Fruit fly (Drosophila melanogaster) whole organism, prepupa: ENCODE measurements around the gene scat.
A peak's percentile ranks its signal among the peaks of the same experiment; 100 is the strongest.

Experiments used
- Blimp-1 ChIP-seq: fragments of 200-800 bp; sonication (Bioruptor generic); optimal IDR thresholded peaks from 3 replicates; lab custom pipeline; 2017; ENCODE audit warnings: missing biosample characterization, missing genetic modification characterization, mild to moderate bottlenecking, moderate library complexity, missing genetic modification reagents
- CG10669 ChIP-seq: fragments of 200-800 bp; sonication (Bioruptor generic); optimal IDR thresholded peaks from 3 replicates; lab custom pipeline; 2018; ENCODE audit warnings: missing biosample characterization, mild to moderate bottlenecking, missing genetic modification characterization, moderate library complexity
- CG11762 ChIP-seq: fragments of 200-800 bp; sonication (Bioruptor generic); optimal IDR thresholded peaks from 3 replicates; lab custom pipeline; 2016; ENCODE audit warnings: missing biosample characterization, missing genetic modification characterization; ENCODE audit not compliant: insufficient read depth
- CG15336 ChIP-seq: fragments of 200-800 bp; sonication (Bioruptor generic); IDR thresholded peaks from 2 replicates; pipeline ENCODE4 v1.3.6; 2022; ENCODE audit warnings: missing biosample characterization, missing genetic modification characterization
- CG3032 ChIP-seq: fragments of 200-800 bp; optimal IDR thresholded peaks from 2 replicates; lab custom pipeline; 2019; ENCODE audit warnings: missing biosample characterization, mild to moderate bottlenecking, missing genetic modification characterization, moderate library complexity
- CG32006 ChIP-seq: fragments of 200-800 bp; sonication (Bioruptor generic); optimal IDR thresholded peaks from 3 replicates; lab custom pipeline; 2017; ENCODE audit warnings: missing biosample characterization, mild to moderate bottlenecking, missing genetic modification characterization
- CG34406 ChIP-seq: fragments of 200-800 bp; sonication (Bioruptor generic); optimal IDR thresholded peaks from 3 replicates; lab custom pipeline; 2016; ENCODE audit warnings: missing biosample characterization, missing genetic modification characterization
- CG3919 ChIP-seq: fragments of 200-800 bp; sonication (Bioruptor generic); optimal IDR thresholded peaks from 3 replicates; lab custom pipeline; 2016; ENCODE audit warnings: missing biosample characterization, missing genetic modification characterization
- CG4318 ChIP-seq: fragments of 200-800 bp; sonication (Bioruptor generic); optimal IDR thresholded peaks from 3 replicates; lab custom pipeline; 2017; ENCODE audit warnings: missing biosample characterization, mild to moderate bottlenecking, missing genetic modification characterization
- CG6276 ChIP-seq: fragments of 200-800 bp; sonication (Bioruptor generic); optimal IDR thresholded peaks from 2 replicates; lab custom pipeline; 2017; ENCODE audit warnings: missing biosample characterization, mild to moderate bottlenecking, missing genetic modification characterization
- CG6792 ChIP-seq: fragments of 200-800 bp; sonication (Bioruptor generic); optimal IDR thresholded peaks from 3 replicates; lab custom pipeline; 2016; ENCODE audit warnings: missing biosample characterization, missing genetic modification characterization
- CG6808 ChIP-seq: fragments of 200-800 bp; sonication (Bioruptor generic); optimal IDR thresholded peaks from 3 replicates; lab custom pipeline; 2017; ENCODE audit warnings: missing biosample characterization, missing genetic modification characterization, mild to moderate bottlenecking, moderate library complexity, missing genetic modification reagents
- CG7368 ChIP-seq: fragments of 200-800 bp; sonication (Bioruptor generic); optimal IDR thresholded peaks from 3 replicates; lab custom pipeline; 2016; ENCODE audit warnings: missing biosample characterization, missing genetic modification characterization
- CG8119 ChIP-seq: fragments of 200-800 bp; sonication (Bioruptor generic); IDR thresholded peaks from 3 replicates; pipeline ENCODE4 v1.3.6; 2022; ENCODE audit warnings: missing biosample characterization, missing genetic modification characterization
- Eip78C ChIP-seq: fragments of 200-800 bp; sonication (Bioruptor generic); peaks from one replicate; lab custom pipeline; 2016; ENCODE audit warnings: missing biosample characterization, missing genetic modification characterization
- Ets96B ChIP-seq: fragments of 200-800 bp; optimal IDR thresholded peaks from 2 replicates; lab custom pipeline; 2019; ENCODE audit warnings: missing biosample characterization, mild to moderate bottlenecking, missing genetic modification characterization, moderate library complexity
- Gug ChIP-seq: fragments of 200-800 bp; sonication (Bioruptor generic); IDR thresholded peaks from 2 replicates; pipeline ENCODE4 v1.3.6; 2022; ENCODE audit warnings: missing biosample characterization, missing genetic modification characterization
- Hr38 ChIP-seq: sonication (Bioruptor generic); optimal IDR thresholded peaks from 2 replicates; lab custom pipeline; 2016; ENCODE audit warnings: missing biosample characterization, missing genetic modification characterization
- Hr39 ChIP-seq: fragments of 200-800 bp; sonication (Bioruptor generic); optimal IDR thresholded peaks from 2 replicates; lab custom pipeline; 2016; ENCODE audit warnings: missing biosample characterization, missing genetic modification characterization
- Smox ChIP-seq: fragments of 200-800 bp; sonication (Bioruptor generic); optimal IDR thresholded peaks from 3 replicates; lab custom pipeline; 2016; ENCODE audit warnings: missing biosample characterization, missing genetic modification characterization
- Sox102F ChIP-seq: fragments of 200-800 bp; sonication (Bioruptor generic); optimal IDR thresholded peaks from 2 replicates; lab custom pipeline; 2016; ENCODE audit warnings: missing biosample characterization, mild to moderate bottlenecking, missing genetic modification characterization
- Sox14 ChIP-seq: fragments of 200-800 bp; sonication (Bioruptor generic); optimal IDR thresholded peaks from 3 replicates; lab custom pipeline; 2016; ENCODE audit warnings: missing biosample characterization, missing genetic modification characterization
- cyc ChIP-seq: fragments of 200-800 bp; sonication (Bioruptor generic); optimal IDR thresholded peaks from 3 replicates; lab custom pipeline; 2016; ENCODE audit warnings: missing biosample characterization, missing genetic modification characterization
- dac ChIP-seq: fragments of 200-800 bp; sonication (Bioruptor generic); optimal IDR thresholded peaks from 2 replicates; lab custom pipeline; 2017; ENCODE audit warnings: missing biosample characterization, mild to moderate bottlenecking, missing genetic modification characterization
- dsx ChIP-seq: fragments of 200-800 bp; optimal IDR thresholded peaks from 3 replicates; lab custom pipeline; 2019; ENCODE audit warnings: missing biosample characterization, mild to moderate bottlenecking, missing genetic modification characterization, moderate library complexity; ENCODE audit not compliant: poor library complexity, severe bottlenecking
- eg ChIP-seq: fragments of 200-800 bp; sonication (Bioruptor generic); IDR thresholded peaks from 3 replicates; pipeline ENCODE4 v1.3.6; 2022; ENCODE audit warnings: missing biosample characterization, missing genetic modification characterization
- esn ChIP-seq: fragments of 200-800 bp; sonication (Bioruptor generic); optimal IDR thresholded peaks from 2 replicates; lab custom pipeline; 2016; ENCODE audit warnings: missing biosample characterization, mild to moderate bottlenecking, missing genetic modification characterization, moderate library complexity
- fd59A ChIP-seq: fragments of 200-800 bp; sonication (Bioruptor generic); optimal IDR thresholded peaks from 2 replicates; lab custom pipeline; 2017; ENCODE audit warnings: missing biosample characterization, mild to moderate bottlenecking, missing genetic modification characterization, missing genetic modification reagents
- fd85E ChIP-seq: fragments of 200-800 bp; sonication (Bioruptor generic); optimal IDR thresholded peaks from 3 replicates; lab custom pipeline; 2016; ENCODE audit warnings: missing biosample characterization, missing genetic modification characterization
- fkh ChIP-seq: fragments of 200-800 bp; sonication (Bioruptor generic); optimal IDR thresholded peaks from 3 replicates; lab custom pipeline; 2017; ENCODE audit warnings: missing biosample characterization, mild to moderate bottlenecking, missing genetic modification characterization, moderate library complexity
- net ChIP-seq: fragments of 200-800 bp; sonication (Bioruptor generic); optimal IDR thresholded peaks from 3 replicates; lab custom pipeline; 2016; ENCODE audit warnings: missing biosample characterization, missing genetic modification characterization
- pdm3 ChIP-seq: fragments of 200-800 bp; sonication (Bioruptor generic); optimal IDR thresholded peaks from 3 replicates; lab custom pipeline; 2016; ENCODE audit warnings: missing biosample characterization, missing genetic modification characterization
- salr ChIP-seq, 2 experiments: fragments of 200-800 bp; sonication (Bioruptor generic); optimal IDR thresholded peaks; 3 replicates each; lab custom pipeline; 2016 to 2018; ENCODE audit warnings: missing biosample characterization in 2 of 2, missing genetic modification characterization in 2 of 2, mild to moderate bottlenecking in 1 of 2
- spab ChIP-seq: fragments of 200-800 bp; sonication (Bioruptor generic); optimal IDR thresholded peaks from 2 replicates; lab custom pipeline; 2017; ENCODE audit warnings: missing biosample characterization, mild to moderate bottlenecking, missing genetic modification characterization, missing genetic modification reagents
- ss ChIP-seq, 2 experiments: fragments of 200-800 bp; sonication (Bioruptor generic); optimal IDR thresholded peaks; 2 replicates in 1 of 2; 3 replicates in 1 of 2; lab custom pipeline; 2017 to 2018; ENCODE audit warnings: mild to moderate bottlenecking in 2 of 2, missing biosample characterization in 2 of 2, missing genetic modification characterization in 2 of 2, moderate library complexity in 1 of 2
- topi ChIP-seq: fragments of 200-800 bp; sonication (Bioruptor generic); optimal IDR thresholded peaks from 3 replicates; lab custom pipeline; 2016; ENCODE audit warnings: missing biosample characterization, missing genetic modification characterization
- vri ChIP-seq: fragments of 200-800 bp; sonication (Bioruptor generic); optimal IDR thresholded peaks from 3 replicates; lab custom pipeline; 2016; ENCODE audit warnings: missing biosample characterization, mild to moderate bottlenecking, missing genetic modification characterization

The scat gene

DNA sequence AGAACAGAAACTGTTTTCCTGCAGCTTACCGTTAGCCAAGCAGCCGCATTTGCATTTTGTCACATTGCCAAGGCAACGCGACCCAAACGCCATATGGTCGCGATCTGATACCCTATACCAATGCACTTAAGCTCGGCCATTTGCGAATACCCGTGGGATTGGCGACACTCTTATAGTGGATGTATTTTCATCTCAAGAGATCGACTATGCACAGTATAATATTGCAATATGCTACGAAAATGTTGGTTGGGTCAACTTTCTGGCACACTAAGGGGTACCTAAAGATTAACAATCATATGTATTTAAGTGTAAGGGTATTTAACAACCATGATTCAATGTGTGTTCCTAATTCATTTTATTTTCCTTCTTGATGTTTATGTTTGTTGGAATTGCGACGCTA is 7.0 kb downstream of the scat start (continued):
- no peak for TF ChIP-seq CG6276 (GFP tag; lab: Kevin White, UChicago)
- peak; percentile 21 for TF ChIP-seq vri (GFP tag; lab: Kevin White, UChicago)
- TF ChIP-seq Sox102F (GFP tag; lab: Kevin White, UChicago), result peak; percentile 72
- peak; percentile 54 for TF ChIP-seq CG6792
- peak; percentile 32 for TF ChIP-seq CG10669 (GFP tag; lab: Kevin White, UChicago)
- no peak for TF ChIP-seq dsx
- peak in 1 of 2 experiments; percentile 17 for TF ChIP-seq ss (GFP tag; optimal IDR thresholded peaks at IDR 0.05; lab: Kevin White, UChicago)
- peak; percentile 48; the same call in 1 of the 3 replicates for TF ChIP-seq eg (GFP tag; lab: Robert Waterston, UW)
- peak; percentile 48; the same call in 1 of the 2 replicates for TF ChIP-seq CG15336 (GFP tag; lab: Robert Waterston, UW)
- peak; percentile 24 for TF ChIP-seq CG7368 (GFP tag; lab: Kevin White, UChicago)
- peak; percentile 36 for TF ChIP-seq Ets96B (tag; lab: Kevin White, UChicago)
- peak; percentile 53 for TF ChIP-seq pdm3 (GFP tag; lab: Kevin White, UChicago)
- peak; percentile 42 for TF ChIP-seq CG32006 (GFP tag; lab: Kevin White, UChicago)
- TF ChIP-seq cyc (GFP tag; lab: Kevin White, UChicago), result peak; percentile 60
- no peak for TF ChIP-seq CG6808 (GFP tag; lab: Kevin White, UChicago)
- TF ChIP-seq esn (GFP tag; lab: Kevin White, UChicago), result peak; percentile 74

dm6 chr2L:9440640-9441039 is 9.4 kb downstream of the scat start, which contains the start of gene CG33723:
CG33723 (minus strand) TSS chr2L:9440740.
- no peak for TF ChIP-seq Smox (GFP tag; lab: Kevin White, UChicago)
- TF ChIP-seq CG34406 (GFP tag; lab: Kevin White, UChicago), result no peak
- no peak for TF ChIP-seq CG4318 (GFP tag; lab: Kevin White, UChicago)
- TF ChIP-seq Eip78C, result no peak
- TF ChIP-seq CG3919 (GFP tag; lab: Kevin White, UChicago), result no peak
- TF ChIP-seq Blimp-1 (GFP tag; lab: Kevin White, UChicago), result no peak

dm6 chr2L:9442795-9443287 is 11.6 kb downstream of the scat start:
- TF ChIP-seq fkh (GFP tag; lab: Kevin White, UChicago) (no peak), Smox (GFP tag; lab: Kevin White, UChicago) (no peak), spab (GFP tag; lab: Kevin White, UChicago) (no peak), CG4318 (GFP tag; lab: Kevin White, UChicago) (no peak)

- TF ChIP-seq CG11762 (GFP tag; lab: Kevin White, UChicago) (no peak), dac (GFP tag; lab: Kevin White, UChicago) (no peak), spab (GFP tag; lab: Kevin White, UChicago) (no peak), CG8119 (GFP tag; lab: Robert Waterston, UW) (no peak), salr (GFP tag; optimal IDR thresholded peaks at IDR 0.05; lab: Kevin White, UChicago) (no peak), topi (no peak), eg (GFP tag; lab: Robert Waterston, UW) (no peak), ss (GFP tag; optimal IDR thresholded peaks at IDR 0.05; lab: Kevin White, UChicago) (no peak), Eip78C (no peak), Hr39 (GFP tag; lab: Kevin White, UChicago) (no peak), CG34406 (GFP tag; lab: Kevin White, UChicago) (no peak), fd59A (GFP tag; lab: Kevin White, UChicago) (no peak), dsx (no peak), Hr38 (GFP tag; lab: Kevin White, UChicago) (no peak), net (GFP tag; lab: Kevin White, UChicago) (no peak), Gug (GFP tag; lab: Robert Waterston, UW) (no peak), CG6808 (GFP tag; lab: Kevin White, UChicago) (no peak), CG3032 (no peak), fd85E (GFP tag; lab: Kevin White, UChicago) (no peak), Sox14 (GFP tag; lab: Kevin White, UChicago) (no peak)
Measured at dm6 chr2L:9445753-9446152, 14.5 kb downstream of the scat start.
